Worm (Caenorhabditis elegans) whole organism, late embryonic: Measurements from ENCODE around the gene ivph-3.

Experiments
- elt-2 ChIP-seq: sonication (generic microtip); optimal IDR thresholded peaks from 2 replicates; lab custom pipeline; 2016; ENCODE audit warnings: missing genetic modification reagents, missing genetic modification characterization, missing compliant biosample characterization
- nhr-232 ChIP-seq: sonication (generic microtip); optimal IDR thresholded peaks from 2 replicates; lab custom pipeline; 2016; ENCODE audit warnings: missing genetic modification characterization, missing compliant biosample characterization
- pax-1 ChIP-seq: fragments of 150-350 bp; optimal IDR thresholded peaks from 2 replicates; lab custom pipeline; 2014; ENCODE audit warnings: missing biosample characterization, missing genetic modification characterization
- tbx-2 ChIP-seq: sonication (generic microtip); optimal IDR thresholded peaks from 2 replicates; lab custom pipeline; 2016; ENCODE audit warnings: missing genetic modification characterization, missing compliant biosample characterization

- TF ChIP-seq pax-1 (tag; lab: Kevin White, UChicago): no peak
- TF ChIP-seq elt-2 (tag; lab: Kevin White, UChicago): no peak
- no peak for TF ChIP-seq nhr-232
- TF ChIP-seq tbx-2 (tag; lab: Kevin White, UChicago): no peak
Observed at ce11 chrIV:3076207-3076606, 22.7 kb downstream of the ivph-3 start, which contains the start of gene Y67D8C.22.
